Worm (Caenorhabditis elegans): ENCODE data around the gene F11D5.1.

The F11D5.1 gene

DNA sequence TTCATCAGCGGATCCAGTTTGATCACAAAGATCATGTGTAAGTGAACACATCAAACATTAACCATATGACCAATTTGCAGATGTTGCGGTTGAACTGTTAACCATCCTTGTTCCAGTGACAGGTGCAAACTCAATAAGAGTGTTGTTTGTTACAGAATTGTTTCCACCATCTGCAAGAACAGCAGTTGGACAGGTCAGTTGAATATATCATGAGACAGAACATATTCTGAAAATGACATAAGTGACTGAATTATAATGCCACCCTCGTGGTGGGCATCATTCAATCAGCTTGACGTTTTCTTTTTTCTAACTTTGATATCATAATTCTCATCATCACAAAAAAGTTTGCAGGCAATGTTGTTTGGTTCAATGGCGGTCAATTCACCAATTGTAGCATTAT lies 32.3 kb upstream of the F11D5.1 start:
- TF ChIP-seq nhr-43 (tag; optimal IDR thresholded peaks at IDR 0.05; ENCODE audit: poor library complexity, severe bottlenecking) (no peak), nhr-237 (tag; optimal IDR thresholded peaks at IDR 0.05) (no peak), skn-1 (tag; optimal IDR thresholded peaks at IDR 0.05) (no peak), snpc-4 (tag; optimal IDR thresholded peaks at IDR 0.05) (no peak)

DNA sequence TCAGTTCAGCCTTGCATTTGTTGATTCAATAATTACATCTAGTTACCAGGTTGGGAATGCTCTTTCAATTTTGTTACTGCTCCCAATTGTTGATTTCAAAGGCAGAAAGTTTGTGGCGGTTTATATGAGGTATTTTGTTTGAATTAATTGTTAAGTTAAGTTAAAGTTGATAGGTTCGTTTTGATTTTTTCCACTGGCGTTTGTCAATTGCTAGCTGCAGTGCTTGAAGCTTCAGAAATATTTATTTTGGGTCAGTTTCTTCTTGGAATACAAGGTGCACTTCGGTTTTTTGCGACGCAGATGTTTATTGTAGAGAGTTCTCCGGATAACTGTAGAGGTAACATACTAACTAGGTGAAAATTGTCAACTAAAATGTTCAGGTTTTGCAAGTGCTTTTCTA lies 31.2 kb upstream of the F11D5.1 start, which contains the start of gene F11D5.5:
Gene F11D5.5 (plus strand): TSS at position 301 of the 400 bp plus-strand sequence.
- no peak for TF ChIP-seq nhr-23 (tag; optimal IDR thresholded peaks at IDR 0.05)
- TF ChIP-seq jun-1 (tag; optimal IDR thresholded peaks at IDR 0.05), result no peak
- no peak for TF ChIP-seq unc-62 (GFP tag; optimal IDR thresholded peaks at IDR 0.05)
- TF ChIP-seq nfya-1 (tag; optimal IDR thresholded peaks at IDR 0.05; ENCODE audit: insufficient read depth), result no peak
- no peak for TF ChIP-seq snpc-4 (tag; optimal IDR thresholded peaks at IDR 0.05)
- TF ChIP-seq ceh-82 (tag; optimal IDR thresholded peaks at IDR 0.05), result no peak
- TF ChIP-seq ceh-16 (tag; optimal IDR thresholded peaks at IDR 0.05), result no peak
- no peak for TF ChIP-seq nhr-67 (tag; optimal IDR thresholded peaks at IDR 0.05)
- TF ChIP-seq nhr-28 (tag; optimal IDR thresholded peaks at IDR 0.05), result no peak
- no peak for TF ChIP-seq egl-27 (tag; optimal IDR thresholded peaks at IDR 0.05)
- TF ChIP-seq elt-2 (tag; optimal IDR thresholded peaks at IDR 0.05), result no peak
- no peak for TF ChIP-seq nhr-12 (tag; optimal IDR thresholded peaks at IDR 0.05)

DNA sequence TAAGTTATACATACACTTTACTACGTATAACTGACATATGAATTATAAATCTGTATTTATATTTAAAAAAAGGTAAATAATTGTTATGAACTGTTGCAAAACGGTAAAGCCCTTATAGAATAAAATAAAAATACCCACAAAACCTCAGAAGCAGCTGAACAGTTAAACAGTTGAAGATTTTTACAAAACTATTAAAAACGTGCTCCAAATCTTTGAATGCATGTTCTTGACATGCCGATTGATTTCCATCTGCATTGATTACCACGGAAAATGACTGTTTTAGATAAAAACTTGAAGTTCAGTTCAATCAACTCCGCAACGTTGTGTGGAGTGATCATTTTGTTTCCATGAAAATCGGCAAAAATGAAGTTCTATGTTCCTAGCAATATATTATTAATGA lies 28.9 kb upstream of the F11D5.1 start, which contains the start of gene F11D5.7:
Gene F11D5.7 (plus strand): TSS at position 301 of the 400 bp plus-strand sequence.
- TF ChIP-seq lsy-12 (tag; optimal IDR thresholded peaks at IDR 0.05) (no peak), fos-1 (tag; optimal IDR thresholded peaks at IDR 0.05) (no peak), pha-4 (tag; optimal IDR thresholded peaks at IDR 0.05) (no peak), tbx-2 (tag; optimal IDR thresholded peaks at IDR 0.05) (no peak), nhr-23 (tag; optimal IDR thresholded peaks at IDR 0.05) (no peak), R02D3.7 (tag; optimal IDR thresholded peaks at IDR 0.05) (no peak), elt-1 (tag; optimal IDR thresholded peaks at IDR 0.05) (no peak)

DNA sequence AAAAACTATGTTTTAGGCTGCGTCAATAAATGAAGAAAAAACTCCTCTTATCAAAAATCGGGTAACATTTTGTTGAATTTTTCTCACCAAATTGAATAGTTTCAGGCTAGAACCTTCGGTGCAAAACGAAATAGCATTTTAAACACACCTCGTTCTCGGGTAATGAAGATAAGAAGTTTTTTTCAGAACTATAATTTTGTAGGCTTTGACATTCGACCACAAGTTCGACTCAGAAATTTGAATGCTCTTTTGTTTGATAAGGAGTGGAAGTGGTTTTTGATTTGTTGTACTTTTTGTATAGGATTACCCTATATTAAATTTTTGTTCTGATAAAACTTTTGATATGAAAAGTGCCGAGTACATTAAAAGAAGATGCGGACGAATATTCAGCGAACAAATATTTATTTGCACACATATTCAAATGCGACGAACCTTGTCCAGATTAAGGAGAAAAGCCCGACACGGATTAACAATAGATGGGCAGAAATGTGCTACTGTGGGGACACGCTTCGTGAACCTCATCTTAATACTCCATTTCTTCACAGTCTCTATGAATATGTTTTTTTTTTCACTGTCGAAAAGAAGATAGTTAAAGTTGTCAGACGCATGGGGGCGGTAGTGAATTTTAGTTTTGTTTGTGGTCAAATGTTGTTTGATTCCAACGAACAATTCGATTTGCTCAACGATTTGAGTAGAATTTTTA lies 26.2 kb upstream of the F11D5.1 start:
- TF ChIP-seq daf-12 (tag; optimal IDR thresholded peaks at IDR 0.05) (no peak), sea-2 (GFP tag; optimal IDR thresholded peaks at IDR 0.05) (no peak), fkh-2 (tag; optimal IDR thresholded peaks at IDR 0.05) (no peak), pqm-1 (tag; optimal IDR thresholded peaks at IDR 0.05) (peak; percentile 93), nfya-1 (tag; optimal IDR thresholded peaks at IDR 0.05; ENCODE audit: insufficient read depth) (no peak), aly-2 (tag; optimal IDR thresholded peaks at IDR 0.05) (no peak), nhr-76 (tag; optimal IDR thresholded peaks at IDR 0.05) (peak; percentile 28), nhr-237 (tag; optimal IDR thresholded peaks at IDR 0.05) (no peak), lin-15B (tag; optimal IDR thresholded peaks at IDR 0.05) (no peak), egl-5 (tag; optimal IDR thresholded peaks at IDR 0.05) (no peak), elt-2 (tag; optimal IDR thresholded peaks at IDR 0.05) (peak; percentile 90), pha-4 (tag; optimal IDR thresholded peaks at IDR 0.05) (peak; percentile 45), hmg-11 (tag; optimal IDR thresholded peaks at IDR 0.05) (no peak)

DNA sequence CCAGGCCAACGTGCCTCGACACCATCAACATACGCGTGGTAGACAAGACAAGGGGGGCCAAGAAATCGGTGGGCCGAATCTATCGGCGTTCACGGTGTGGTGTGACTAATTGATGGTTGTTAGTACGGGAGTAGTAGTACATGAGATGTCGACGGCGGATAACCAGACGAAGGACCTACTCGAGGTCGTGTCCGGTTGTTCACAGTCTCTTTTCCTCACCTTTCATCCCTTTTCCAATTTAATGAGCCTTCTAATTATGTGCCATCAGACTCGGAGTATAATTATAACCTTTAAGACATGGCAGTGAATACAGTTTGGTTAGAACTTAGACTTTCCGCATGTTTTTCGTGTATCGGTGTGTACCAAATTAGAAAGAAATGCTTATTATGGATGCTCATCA lies 22.2 kb upstream of the F11D5.1 start:
- TF ChIP-seq ama-1 (optimal IDR thresholded peaks at IDR 0.05), result no peak
- TF ChIP-seq ceh-82 (tag; optimal IDR thresholded peaks at IDR 0.05), result no peak
- TF ChIP-seq lin-15B (tag; optimal IDR thresholded peaks at IDR 0.05), result no peak
- no peak for TF ChIP-seq lin-39 (tag; optimal IDR thresholded peaks at IDR 0.05)

DNA sequence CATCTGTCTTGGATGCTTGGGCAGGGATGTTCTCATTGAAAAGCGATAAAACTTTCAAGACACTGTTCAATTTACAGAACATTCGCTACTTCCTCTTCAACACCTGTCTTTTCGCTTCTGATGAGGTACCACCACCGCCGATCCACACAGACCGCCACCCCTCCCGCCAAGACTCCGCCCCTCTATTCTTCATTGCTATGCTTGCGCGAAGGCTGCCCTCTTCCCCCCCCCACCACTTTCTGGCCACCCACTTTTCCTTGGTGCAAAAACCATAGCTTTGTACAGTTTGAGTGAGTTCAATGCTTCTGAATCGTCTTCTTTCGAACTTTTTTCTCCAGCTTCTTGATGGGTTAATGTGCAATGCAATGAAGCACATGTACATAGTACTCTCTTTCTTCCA lies 19.0 kb upstream of the F11D5.1 start:
- TF ChIP-seq ceh-16 (tag; optimal IDR thresholded peaks at IDR 0.05) (no peak), elt-3 (tag; optimal IDR thresholded peaks at IDR 0.05) (no peak), ztf-11 (tag; optimal IDR thresholded peaks at IDR 0.05) (no peak), ama-1 (optimal IDR thresholded peaks at IDR 0.05) (no peak), pqm-1 (tag; optimal IDR thresholded peaks at IDR 0.05) (no peak), jun-1 (tag; optimal IDR thresholded peaks at IDR 0.05) (no peak), hmg-11 (tag; optimal IDR thresholded peaks at IDR 0.05) (no peak), lin-39 (tag; optimal IDR thresholded peaks at IDR 0.05) (no peak), nhr-11 (tag; optimal IDR thresholded peaks at IDR 0.05) (no peak), snpc-4 (tag; optimal IDR thresholded peaks at IDR 0.05) (no peak), elt-1 (tag; optimal IDR thresholded peaks at IDR 0.05) (no peak), eor-1 (tag; optimal IDR thresholded peaks at IDR 0.05) (no peak), tbx-2 (tag; optimal IDR thresholded peaks at IDR 0.05) (no peak), fkh-10 (GFP tag; optimal IDR thresholded peaks at IDR 0.05) (no peak), lsy-12 (tag; optimal IDR thresholded peaks at IDR 0.05) (no peak), daf-12 (tag; optimal IDR thresholded peaks at IDR 0.05) (no peak), nhr-12 (tag; optimal IDR thresholded peaks at IDR 0.05) (no peak), pha-4 (tag; optimal IDR thresholded peaks at IDR 0.05) (no peak)

Measured in whole organism, L3 larva.